Worm (Caenorhabditis elegans): ENCODE results near the gene hrpu-2.
A peak's percentile ranks its signal among the peaks of the same experiment; 100 is the strongest.
"Not testable (repeated sequence)": the region's sequence is repeated elsewhere in the genome, so short reads cannot be mapped to it uniquely, and the experiment has no call there.

hrpu-2 gene

DNA sequence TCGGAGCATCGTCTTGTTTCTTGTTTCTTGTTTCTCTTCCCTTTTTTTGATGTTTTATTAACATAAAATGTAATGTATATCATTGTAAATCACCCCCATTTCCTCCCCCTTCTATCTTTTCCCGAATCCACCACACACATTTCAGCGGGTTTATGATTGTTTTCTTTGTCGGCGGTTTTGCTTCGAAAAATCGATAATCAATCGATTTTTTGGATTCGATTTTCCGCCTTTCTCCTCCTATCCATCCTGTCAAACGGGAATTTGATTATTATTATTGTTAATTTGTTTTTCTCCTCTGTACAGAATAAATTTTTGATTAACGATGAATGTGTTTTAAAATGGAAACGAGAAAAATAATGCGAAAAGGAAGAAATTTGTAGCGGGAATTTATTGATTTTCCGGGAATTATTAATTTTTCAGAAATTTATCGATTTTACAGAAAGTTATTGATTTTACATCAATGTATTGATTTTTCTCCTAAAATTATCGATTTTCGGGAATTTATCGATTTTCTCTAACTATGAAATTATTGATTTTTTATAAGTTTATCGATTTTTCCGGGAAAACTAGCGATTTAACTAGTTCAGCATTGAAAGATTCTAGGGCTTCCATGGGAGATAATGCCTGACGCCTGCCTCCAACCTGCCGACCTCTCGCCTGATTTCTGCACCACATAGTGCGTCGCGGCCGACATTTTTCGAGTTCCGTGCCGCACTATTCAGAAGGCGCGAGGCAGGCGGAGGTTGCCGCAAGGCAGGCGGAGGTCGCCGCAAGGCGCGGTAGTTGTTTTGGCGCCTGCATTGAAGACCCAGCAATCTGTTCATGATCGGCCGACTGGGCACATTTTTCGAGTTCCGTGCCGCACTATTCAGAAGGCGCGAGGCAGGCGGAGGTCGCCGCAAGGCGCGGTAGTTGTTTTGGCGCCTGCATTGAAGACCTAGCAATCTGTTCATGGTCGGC, 59.2 kb downstream of the hrpu-2 start (continued):
- no peak for TF ChIP-seq Y53G8AR.9 (GFP tag; conservative IDR thresholded peaks at IDR 0.05)
- TF ChIP-seq sea-2 (GFP tag; IDR thresholded peaks at IDR 0.05), result no peak
- no peak for TF ChIP-seq F39B2.1 (GFP tag; IDR thresholded peaks at IDR 0.05)

DNA sequence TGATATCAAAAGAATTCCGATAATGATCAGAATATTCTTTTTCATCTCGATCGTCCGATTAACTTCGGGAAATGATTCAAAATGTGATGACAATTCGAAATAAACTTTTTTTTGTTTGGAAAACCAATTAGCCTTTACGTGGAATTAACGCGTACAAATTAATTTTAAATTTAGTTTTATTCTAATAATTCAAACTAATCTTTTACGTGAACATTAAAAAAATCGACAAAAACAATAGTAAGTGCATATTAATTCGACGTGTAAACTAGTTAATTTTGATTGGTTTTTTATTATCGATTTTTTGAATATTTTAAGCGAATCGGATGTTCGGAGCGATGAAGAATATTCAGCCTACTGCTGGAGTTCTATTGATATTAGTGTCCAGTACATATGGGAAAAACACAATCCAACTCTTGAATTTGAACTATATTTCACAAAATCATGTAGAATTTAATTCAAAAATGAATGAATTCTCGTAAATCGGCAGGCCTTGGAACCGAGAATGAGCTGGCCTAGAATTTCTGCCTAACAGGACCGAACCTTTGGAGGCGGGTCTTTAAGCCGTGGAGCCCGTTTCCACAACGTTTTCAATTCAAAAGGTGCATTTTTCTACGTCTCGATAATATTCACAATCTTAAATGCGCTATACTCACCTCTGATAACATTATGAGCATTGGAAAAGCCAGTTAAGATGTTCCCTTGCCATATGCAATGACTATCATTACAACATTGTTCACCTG, 64.8 kb downstream of the hrpu-2 start, which contains the start of the genes M70.3 and M70.2:
M70.3 (minus strand) TSS at position 101 of the 740 bp plus-strand sequence.
M70.2 (plus strand) TSS at position 690 of the 740 bp plus-strand sequence.
- TF ChIP-seq pha-4 (tag; optimal IDR thresholded peaks at IDR 0.05) (no peak), hmg-20 (GFP tag; IDR thresholded peaks at IDR 0.05) (no peak), ztf-28 (GFP tag; IDR thresholded peaks at IDR 0.05) (no peak), ztf-18 (tag; optimal IDR thresholded peaks at IDR 0.05) (no peak), F39B2.1 (GFP tag; IDR thresholded peaks at IDR 0.05) (no peak), tbx-9 (tag; optimal IDR thresholded peaks at IDR 0.05; ENCODE audit: borderline replicate concordance) (no peak), sptf-2 (GFP tag; optimal IDR thresholded peaks at IDR 0.05) (no peak), mes-4 (tag; optimal IDR thresholded peaks at IDR 0.05) (no peak), pbrm-1 (GFP tag; IDR thresholded peaks at IDR 0.05) (no peak), Y56A3A.18 (GFP tag; IDR thresholded peaks at IDR 0.05) (no peak), sdz-38 (tag; optimal IDR thresholded peaks at IDR 0.05) (no peak)

DNA sequence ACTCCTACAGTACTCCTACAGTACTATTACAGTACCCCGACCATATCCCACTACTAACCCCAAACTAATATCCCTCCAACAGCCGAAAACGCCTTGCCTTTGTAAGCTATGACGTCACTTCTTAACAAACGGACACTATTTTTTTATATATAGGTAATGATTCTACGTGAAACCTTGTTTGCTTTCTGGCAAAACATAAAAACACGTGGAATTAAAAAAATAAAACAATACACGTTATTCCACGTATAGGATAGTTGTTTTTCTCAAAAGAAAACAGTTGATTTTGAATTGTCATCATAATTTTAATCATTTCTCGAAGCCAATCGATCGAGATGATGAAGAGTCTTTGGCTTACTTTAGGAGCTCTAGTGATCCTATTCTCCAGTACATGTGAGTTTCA, 67.9 kb downstream of the hrpu-2 start, which contains the start of gene M70.1:
M70.1 (plus strand) TSS at position 301 of the 400 bp plus-strand sequence.
- not testable (repeated sequence) for TF ChIP-seq sdz-38 (tag; optimal IDR thresholded peaks at IDR 0.05); rcor-1 (GFP tag; IDR thresholded peaks at IDR 0.05); F10E7.11 (tag; optimal IDR thresholded peaks at IDR 0.05)

DNA sequence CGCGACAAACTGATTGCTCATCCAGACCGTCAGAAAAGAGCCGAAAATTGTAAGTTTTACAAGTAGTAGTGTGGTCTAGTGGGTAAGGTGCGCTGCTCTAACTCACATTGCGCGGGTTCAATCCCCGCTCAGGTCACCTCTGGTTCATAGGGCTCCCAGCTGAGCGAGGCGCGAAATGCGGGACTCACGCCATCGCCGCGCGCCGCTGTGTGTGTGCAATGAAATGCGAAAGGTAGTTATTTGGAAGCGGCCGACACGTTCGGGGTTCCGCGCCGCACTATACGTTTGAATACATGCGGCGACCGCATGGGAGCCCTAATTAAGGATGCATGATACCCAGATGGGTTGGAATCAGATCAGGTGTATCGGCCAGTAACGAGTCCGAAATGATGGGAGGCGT, 68.5 kb downstream of the hrpu-2 start:
- TF ChIP-seq lsl-1 (GFP tag; optimal IDR thresholded peaks at IDR 0.05), result peak; percentile 23
- TF ChIP-seq snpc-4 (GFP tag; optimal IDR thresholded peaks at IDR 0.05), result no peak
- TF ChIP-seq snpc-4 (tag; optimal IDR thresholded peaks at IDR 0.05), result peak in 2 of 4 experiments; percentile 72 to 88
- TF ChIP-seq ztf-26 (tag; optimal IDR thresholded peaks at IDR 0.05), result no peak
- TF ChIP-seq efl-1 (GFP tag; optimal IDR thresholded peaks at IDR 0.05), result no peak
- TF ChIP-seq Y67H2A.10 (GFP tag; conservative IDR thresholded peaks at IDR 0.05), result no peak
- TF ChIP-seq B0035.1 (tag; optimal IDR thresholded peaks at IDR 0.05), result no peak
- no peak for TF ChIP-seq ztf-18 (tag; optimal IDR thresholded peaks at IDR 0.05)
- TF ChIP-seq zim-3 (tag; optimal IDR thresholded peaks at IDR 0.05), result no peak
- peak; percentile 80 for TF ChIP-seq zfh-2 (GFP tag; conservative IDR thresholded peaks at IDR 0.05)
- TF ChIP-seq aptf-2 (GFP tag; conservative IDR thresholded peaks at IDR 0.05), result 0 out of 2 replicates have a peak, but pooled peaks have one; percentile 40
- TF ChIP-seq chd-7 (tag; optimal IDR thresholded peaks at IDR 0.05), result no peak
- TF ChIP-seq egl-44 (GFP tag; IDR thresholded peaks at IDR 0.05), result no peak
- TF ChIP-seq repo-1 (tag; optimal IDR thresholded peaks at IDR 0.05), result no peak
- TF ChIP-seq athp-1 (tag; optimal IDR thresholded peaks at IDR 0.05), result no peak
- TF ChIP-seq hmg-1.2 (GFP tag; IDR thresholded peaks at IDR 0.05), result peak; percentile 52; the same call in 1 of the 2 replicates
- TF ChIP-seq die-1 (tag; optimal IDR thresholded peaks at IDR 0.05), result no peak
- TF ChIP-seq rcor-1 (GFP tag; IDR thresholded peaks at IDR 0.05), result no peak
- no peak for TF ChIP-seq madf-6 (GFP tag; IDR thresholded peaks at IDR 0.05)
- 0 out of 2 replicates have a peak, but pooled peaks have one; percentile 29 for TF ChIP-seq attf-3 (GFP tag; conservative IDR thresholded peaks at IDR 0.05)
- no peak for TF ChIP-seq rpc-1 (optimal IDR thresholded peaks at IDR 0.05)
- peak; percentile 40 for TF ChIP-seq rpc-1 (tag; optimal IDR thresholded peaks at IDR 0.05)
- TF ChIP-seq C06A6.2 (GFP tag; conservative IDR thresholded peaks at IDR 0.05), result no peak
- TF ChIP-seq tbx-9 (tag; optimal IDR thresholded peaks at IDR 0.05; ENCODE audit: borderline replicate concordance), result no peak
- peak; percentile 69 for TF ChIP-seq snpc-1.1 (tag; optimal IDR thresholded peaks at IDR 0.05; ENCODE audit: insufficient read depth)
- peak; percentile 49; the same call in 1 of the 2 replicates for TF ChIP-seq mcd-1 (GFP tag; IDR thresholded peaks at IDR 0.05)
- peak; percentile 14 for TF ChIP-seq him-1 (tag; optimal IDR thresholded peaks at IDR 0.05)
- TF ChIP-seq cebp-2 (GFP tag; IDR thresholded peaks at IDR 0.05), result peak; percentile 43; the same call in 1 of the 2 replicates

All from whole organism, young adult.